Fruit fly (Drosophila melanogaster) whole organism: Measurements from ENCODE around the gene alpha-Man-Ia.

ENCODE experiments used
- CG8478 ChIP-seq: fragments of >200 bp; optimal IDR thresholded peaks from 2 replicates; lab custom pipeline; 2018; ENCODE audit warnings: inconsistent platforms
- Dll ChIP-seq: fragments of >200 bp; optimal IDR thresholded peaks from 2 replicates; lab custom pipeline; 2017
- EcR ChIP-seq, 2 experiments: fragments of >200 bp; optimal IDR thresholded peaks; 2 replicates each; lab custom pipeline; 2017; ENCODE audit warnings: missing biosample characterization in 2 of 2, missing genetic modification characterization in 2 of 2, missing genetic modification reagents in 2 of 2
- pan ChIP-seq: fragments of >200 bp; optimal IDR thresholded peaks from 2 replicates; lab custom pipeline; 2017
- psq ChIP-seq: fragments of >200 bp; optimal IDR thresholded peaks from 2 replicates; lab custom pipeline; 2017
- usp ChIP-seq: fragments of >200 bp; optimal IDR thresholded peaks from 2 replicates; lab custom pipeline; 2017; ENCODE audit warnings: missing biosample characterization, missing genetic modification characterization, mixed read lengths

Gene alpha-Man-Ia

DNA sequence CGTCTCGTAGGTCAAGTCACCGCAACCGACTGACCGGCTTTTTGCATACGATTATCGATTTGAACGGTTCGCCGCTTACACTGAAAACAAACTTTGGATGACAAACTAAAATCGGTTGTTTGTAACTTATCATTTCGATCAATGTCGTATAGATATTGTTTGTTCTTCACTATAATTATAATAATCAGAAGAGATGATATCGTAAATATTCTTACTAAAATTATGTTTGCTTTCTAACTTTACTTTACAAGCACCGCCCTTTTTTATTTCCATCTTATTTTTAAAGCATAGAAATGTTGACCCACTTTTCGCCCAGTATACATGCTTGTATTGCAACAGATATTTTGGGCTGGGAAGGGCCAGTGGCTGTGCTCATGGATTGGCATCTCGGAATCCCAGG is 92.7 kb downstream of the alpha-Man-Ia start, which contains the start of gene CG2961:
CG2961 (minus strand) TSS at position 16 of the 400 bp plus-strand sequence.
- no peak for TF ChIP-seq usp (GFP tag; lab: Kevin White, UChicago)
- TF ChIP-seq pan: no peak
- TF ChIP-seq psq (lab: Kevin White, UChicago): no peak
- no peak for TF ChIP-seq Dll
- TF ChIP-seq EcR (GFP tag; optimal IDR thresholded peaks at IDR 0.05; lab: Kevin White, UChicago): no peak
- TF ChIP-seq CG8478 (lab: Kevin White, UChicago): no peak

- TF ChIP-seq usp (GFP tag; lab: Kevin White, UChicago) (no peak), CG8478 (lab: Kevin White, UChicago) (no peak), EcR (GFP tag; optimal IDR thresholded peaks at IDR 0.05; lab: Kevin White, UChicago) (no peak), pan (no peak)
Measured at dm6 chrX:10232497-10232896, 93.3 kb downstream of the alpha-Man-Ia start.

DNA sequence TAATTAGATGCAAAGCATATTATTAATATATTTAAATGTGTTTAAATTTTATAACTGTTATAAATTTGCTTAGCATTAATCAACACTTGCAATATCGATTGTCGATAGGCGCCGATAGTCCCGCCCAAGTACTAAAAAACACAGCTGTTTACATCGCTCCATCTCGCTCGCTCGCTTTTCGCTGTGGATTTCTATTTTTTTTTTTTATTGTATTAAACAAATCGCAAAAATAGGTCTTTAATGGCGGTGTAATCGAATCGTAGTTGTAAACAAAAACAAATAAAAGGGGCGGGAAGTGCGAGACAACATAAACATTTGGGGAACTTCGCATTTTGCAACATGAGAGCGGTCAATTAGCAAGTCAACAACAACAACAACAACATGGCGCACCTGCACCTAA is 105.8 kb downstream of the alpha-Man-Ia start, which contains the start of gene CG34408:
CG34408 (plus strand) TSS at position 156 of the 400 bp plus-strand sequence.
- TF ChIP-seq usp (GFP tag; lab: Kevin White, UChicago): no peak

DNA sequence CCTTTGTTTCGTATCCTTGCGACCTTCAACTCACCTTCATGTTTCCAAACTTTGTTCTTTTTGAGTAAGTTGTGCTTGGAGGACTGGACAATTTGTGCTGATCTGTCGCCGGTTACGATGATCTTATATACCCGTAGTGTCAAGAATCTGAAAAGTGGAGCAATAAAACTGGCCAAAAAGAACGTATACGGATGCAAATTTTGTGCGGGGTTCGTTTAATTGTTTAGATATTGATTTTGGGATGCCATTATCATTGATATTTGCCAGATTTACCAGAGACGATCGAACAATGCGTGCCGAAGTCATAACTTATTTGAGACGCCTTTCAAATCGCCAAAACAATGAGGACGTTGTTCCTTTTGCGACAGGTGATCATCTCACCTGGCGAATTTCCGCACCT is 106.7 kb downstream of the alpha-Man-Ia start, which contains the start of gene CG15308:
CG15308 (minus strand) TSS at position 101 of the 400 bp plus-strand sequence.
- TF ChIP-seq pan: no peak
